In the genomic region with DNA sequence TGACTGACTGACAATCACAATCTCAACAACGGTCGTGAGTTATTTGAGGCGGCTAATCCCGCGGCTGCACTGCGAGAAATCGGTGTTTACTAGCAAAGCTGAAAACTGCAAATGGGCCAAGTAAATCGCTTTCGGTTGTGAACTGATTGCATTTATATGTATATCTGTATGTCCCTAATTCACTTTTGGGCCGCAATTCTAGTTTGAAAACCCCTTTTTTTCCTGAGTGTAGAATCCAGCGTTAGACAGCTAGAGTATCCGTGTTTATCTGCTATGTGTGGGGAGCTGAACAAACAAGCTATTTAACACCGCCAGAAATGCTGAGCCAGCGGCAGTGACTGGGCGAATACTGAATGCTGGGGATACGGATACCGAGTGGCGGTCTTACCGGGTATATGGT, we compare ENCODE assay signal across 1 fruit fly cellular context.
A peak's percentile ranks its signal among the peaks of the same experiment; 100 is the strongest.
TF ChIP-seq lines count a peak whose summit lies in the region.

No protein-coding gene starts in this region.

TF ChIP-seq in whole organism, embryonic, 481 proteins besides CTCF, POLR2A, EP300 and RAD21 (continued from another document and continues in another):
- TF ChIP-seq B-H1 (GFP tag; IDR thresholded peaks at IDR 0.05; lab: Robert Waterston, UW) (peak; percentile 69; the same call in 2 of the 3 replicates), CG34224 (GFP tag; IDR thresholded peaks at IDR 0.05; lab: Robert Waterston, UW; ENCODE audit: partially characterized antibody) (no peak), az2 (GFP tag; optimal IDR thresholded peaks at IDR 0.05; lab: Kevin White, UChicago) (peak; percentile 73), CG6765 (GFP tag; optimal IDR thresholded peaks at IDR 0.05; lab: Kevin White, UChicago) (no peak), mirr (GFP tag; optimal IDR thresholded peaks at IDR 0.05; lab: Kevin White, UChicago) (no peak), insv (GFP tag; optimal IDR thresholded peaks at IDR 0.05; lab: Kevin White, UChicago) (no peak), toy (GFP tag; IDR thresholded peaks at IDR 0.05; lab: Robert Waterston, UW) (no peak), dati (GFP tag; IDR thresholded peaks at IDR 0.05; lab: Robert Waterston, UW) (peak; percentile 61; the same call in 1 of the 2 replicates), bigmax (GFP tag; optimal IDR thresholded peaks at IDR 0.05; lab: Kevin White, UChicago) (no peak), bowl (GFP tag; IDR thresholded peaks at IDR 0.05; lab: Robert Waterston, UW) (peak; percentile 62; the same call in 1 of the 2 replicates), CG3281 (GFP tag; optimal IDR thresholded peaks at IDR 0.05; lab: Kevin White, UChicago) (peak; percentile 31), cwo (GFP tag; optimal IDR thresholded peaks at IDR 0.05; lab: Kevin White, UChicago) (peak; percentile 36), CG17829 (tag; optimal IDR thresholded peaks at IDR 0.05; lab: Kevin White, UChicago) (peak; percentile 83), BtbVII (GFP tag; optimal IDR thresholded peaks at IDR 0.05; lab: Kevin White, UChicago) (peak; percentile 28), vvl (GFP tag; IDR thresholded peaks at IDR 0.05; lab: Robert Waterston, UW) (peak; percentile 89), Hr39 (optimal IDR thresholded peaks at IDR 0.05; lab: Kevin White, UChicago) (no peak), grau (tag; optimal IDR thresholded peaks at IDR 0.05; lab: Kevin White, UChicago) (peak; percentile 71), Ptx1 (GFP tag; IDR thresholded peaks at IDR 0.05; lab: Robert Waterston, UW) (peak; percentile 79), Scr (GFP tag; IDR thresholded peaks at IDR 0.05; lab: Robert Waterston, UW; ENCODE audit: partially characterized antibody) (no peak), CG10959 (GFP tag; IDR thresholded peaks at IDR 0.05; lab: Robert Waterston, UW) (peak; percentile 90), ap (GFP tag; IDR thresholded peaks at IDR 0.05; lab: Robert Waterston, UW) (peak; percentile 81), CG8478 (optimal IDR thresholded peaks at IDR 0.05; lab: Kevin White, UChicago) (no peak), ro (GFP tag; IDR thresholded peaks at IDR 0.05; lab: Robert Waterston, UW) (peak; percentile 68; the same call in 1 of the 2 replicates), CG4360 (GFP tag; IDR thresholded peaks at IDR 0.05; lab: Robert Waterston, UW) (peak; percentile 65; the same call in 1 of the 2 replicates), lov (optimal IDR thresholded peaks at IDR 0.05; lab: Kevin White, UChicago) (no peak), lov (GFP tag; IDR thresholded peaks at IDR 0.05; lab: Robert Waterston, UW) (peak; percentile 90), luna (GFP tag; optimal IDR thresholded peaks at IDR 0.05; lab: Kevin White, UChicago) (peak; percentile 58), Dp (GFP tag; optimal IDR thresholded peaks at IDR 0.05; lab: Kevin White, UChicago) (no peak), CG1832 (GFP tag; optimal IDR thresholded peaks at IDR 0.05; lab: Kevin White, UChicago) (no peak), bbx (GFP tag; IDR thresholded peaks at IDR 0.05; lab: Robert Waterston, UW; ENCODE audit: partially characterized antibody) (no peak), D19B (GFP tag; optimal IDR thresholded peaks at IDR 0.05; lab: Kevin White, UChicago) (peak; percentile 11), Poxn (GFP tag; IDR thresholded peaks at IDR 0.05; lab: Robert Waterston, UW) (no peak), ci (GFP tag; IDR thresholded peaks at IDR 0.05; lab: Robert Waterston, UW) (peak; percentile 93), lbe (GFP tag; optimal IDR thresholded peaks at IDR 0.05; lab: Kevin White, UChicago) (no peak), CG11247 (GFP tag; IDR thresholded peaks at IDR 0.05; lab: Robert Waterston, UW) (peak; percentile 74), Dref (GFP tag; IDR thresholded peaks at IDR 0.05; lab: Robert Waterston, UW) (no peak), kni (GFP tag; optimal IDR thresholded peaks at IDR 0.05; lab: Kevin White, UChicago) (peak; percentile 18), sc (optimal IDR thresholded peaks at IDR 0.05; lab: Kevin White, UChicago) (no peak), sc (GFP tag; optimal IDR thresholded peaks at IDR 0.05; lab: Kevin White, UChicago) (peak; percentile 81), CG9215 (GFP tag; IDR thresholded peaks at IDR 0.05; lab: Robert Waterston, UW) (peak; percentile 66), peb (GFP tag; IDR thresholded peaks at IDR 0.05; lab: Robert Waterston, UW) (peak; percentile 81), sima (GFP tag; optimal IDR thresholded peaks at IDR 0.05; lab: Kevin White, UChicago) (peak; percentile 34), knrl (GFP tag; IDR thresholded peaks at IDR 0.05; lab: Robert Waterston, UW; ENCODE audit: partially characterized antibody) (no peak), CG2712 (tag; optimal IDR thresholded peaks at IDR 0.05; lab: Kevin White, UChicago) (peak; percentile 85), CG30020 (tag; optimal IDR thresholded peaks at IDR 0.05; lab: Kevin White, UChicago) (peak; percentile 36), BEAF-32 (GFP tag; optimal IDR thresholded peaks at IDR 0.05; lab: Kevin White, UChicago) (no peak), sr (GFP tag; IDR thresholded peaks at IDR 0.05; lab: Robert Waterston, UW) (0 out of 3 replicates have a peak, but pooled peaks have one; percentile 13), CG11504 (tag; optimal IDR thresholded peaks at IDR 0.05; lab: Kevin White, UChicago) (peak; percentile 75), CG15479 (GFP tag; optimal IDR thresholded peaks at IDR 0.05; lab: Kevin White, UChicago) (no peak), sens-2 (GFP tag; IDR thresholded peaks at IDR 0.05; lab: Robert Waterston, UW) (peak; percentile 92), CG6272 (GFP tag; IDR thresholded peaks at IDR 0.05; lab: Robert Waterston, UW) (peak; percentile 64), Opbp (GFP tag; IDR thresholded peaks at IDR 0.05; lab: Robert Waterston, UW; ENCODE audit: partially characterized antibody) (no peak), Ets97D (GFP tag; optimal IDR thresholded peaks at IDR 0.05; lab: Kevin White, UChicago) (peak; percentile 22), Fer1 (GFP tag; optimal IDR thresholded peaks at IDR 0.05; lab: Kevin White, UChicago) (no peak), CG10979 (tag; optimal IDR thresholded peaks at IDR 0.05; lab: Kevin White, UChicago) (peak; percentile 90), CG33557 (GFP tag; optimal IDR thresholded peaks at IDR 0.05; lab: Kevin White, UChicago) (peak; percentile 81), Rx (GFP tag; IDR thresholded peaks at IDR 0.05; lab: Robert Waterston, UW) (peak; percentile 86), klu (GFP tag; IDR thresholded peaks at IDR 0.05; lab: Robert Waterston, UW) (peak; percentile 37; the same call in 1 of the 2 replicates), CG17802 (tag; optimal IDR thresholded peaks at IDR 0.05; lab: Kevin White, UChicago) (peak; percentile 38), repo (GFP tag; optimal IDR thresholded peaks at IDR 0.05; lab: Kevin White, UChicago) (peak; percentile 74), CG10543 (GFP tag; optimal IDR thresholded peaks at IDR 0.05; lab: Kevin White, UChicago) (peak; percentile 36), jing (GFP tag; optimal IDR thresholded peaks at IDR 0.05; lab: Kevin White, UChicago) (peak; percentile 84), TFAM (GFP tag; optimal IDR thresholded peaks at IDR 0.05; lab: Kevin White, UChicago) (peak; percentile 19), CG2116 (GFP tag; optimal IDR thresholded peaks at IDR 0.05; lab: Kevin White, UChicago) (peak; percentile 34), NC2α (GFP tag; optimal IDR thresholded peaks at IDR 0.05; lab: Kevin White, UChicago) (peak; percentile 66), Aef1 (GFP tag; IDR thresholded peaks at IDR 0.05; lab: Robert Waterston, UW) (peak; percentile 75), CG7745 (tag; optimal IDR thresholded peaks at IDR 0.05; lab: Kevin White, UChicago) (peak; percentile 29), NFAT (GFP tag; IDR thresholded peaks at IDR 0.05; lab: Robert Waterston, UW) (peak; percentile 47), nau (GFP tag; optimal IDR thresholded peaks at IDR 0.05; lab: Kevin White, UChicago) (peak; percentile 39), CG31365 (tag; optimal IDR thresholded peaks at IDR 0.05; lab: Kevin White, UChicago) (peak; percentile 2), CG1602 (GFP tag; optimal IDR thresholded peaks at IDR 0.05; lab: Kevin White, UChicago) (peak; percentile 90), CG10366 (GFP tag; IDR thresholded peaks at IDR 0.05; lab: Robert Waterston, UW) (peak; percentile 89), CG10462 (GFP tag; optimal IDR thresholded peaks at IDR 0.05; lab: Kevin White, UChicago) (peak; percentile 85), pum (GFP tag; optimal IDR thresholded peaks at IDR 0.05; lab: Kevin White, UChicago) (peak; percentile 92), CG43689 (GFP tag; IDR thresholded peaks at IDR 0.05; lab: Robert Waterston, UW) (peak; percentile 76), chn (GFP tag; optimal IDR thresholded peaks at IDR 0.05; lab: Kevin White, UChicago) (peak; percentile 94), Elba2 (GFP tag; optimal IDR thresholded peaks at IDR 0.05; lab: Kevin White, UChicago) (no peak), Sry-β (GFP tag; optimal IDR thresholded peaks at IDR 0.05; lab: Kevin White, UChicago) (peak; percentile 18), ftz-f1 (GFP tag; optimal IDR thresholded peaks at IDR 0.05; lab: Kevin White, UChicago) (no peak), lilli (GFP tag; optimal IDR thresholded peaks at IDR 0.05; lab: Kevin White, UChicago) (peak; percentile 89), CG15269 (tag; optimal IDR thresholded peaks at IDR 0.05; lab: Kevin White, UChicago) (peak; percentile 77), CG10267 (tag; optimal IDR thresholded peaks at IDR 0.05; lab: Kevin White, UChicago) (peak; percentile 78), h (optimal IDR thresholded peaks at IDR 0.05; lab: Kevin White, UChicago) (no peak), ase (GFP tag; IDR thresholded peaks at IDR 0.05; lab: Robert Waterston, UW) (peak; percentile 76), dmrt99B (tag; optimal IDR thresholded peaks at IDR 0.05; lab: Kevin White, UChicago) (peak; percentile 78), Spps (tag; optimal IDR thresholded peaks at IDR 0.05; lab: Kevin White, UChicago) (peak; percentile 66), pros (GFP tag; optimal IDR thresholded peaks at IDR 0.05; lab: Kevin White, UChicago) (no peak), gsb (GFP tag; IDR thresholded peaks at IDR 0.05; lab: Robert Waterston, UW) (peak; percentile 41; the same call in 1 of the 2 replicates), ken (GFP tag; IDR thresholded peaks at IDR 0.05; lab: Robert Waterston, UW) (peak; percentile 88), CG7839 (tag; optimal IDR thresholded peaks at IDR 0.05; lab: Kevin White, UChicago) (peak; percentile 80), Myb (GFP tag; optimal IDR thresholded peaks at IDR 0.05; lab: Kevin White, UChicago) (peak; percentile 73), CG8924 (tag; optimal IDR thresholded peaks at IDR 0.05; lab: Kevin White, UChicago) (peak; percentile 80), CG14441 (GFP tag; IDR thresholded peaks at IDR 0.05; lab: Robert Waterston, UW) (peak; percentile 75), inv (GFP tag; IDR thresholded peaks at IDR 0.05; lab: Robert Waterston, UW; ENCODE audit: partially characterized antibody) (no peak), Camta (GFP tag; optimal IDR thresholded peaks at IDR 0.05; lab: Kevin White, UChicago) (peak; percentile 92), caup (GFP tag; optimal IDR thresholded peaks at IDR 0.05; lab: Kevin White, UChicago; ENCODE audit: severe bottlenecking) (peak; percentile 56), kay (GFP tag; optimal IDR thresholded peaks at IDR 0.05; lab: Kevin White, UChicago) (peak; percentile 86), CG1603 (tag; optimal IDR thresholded peaks at IDR 0.05; lab: Kevin White, UChicago) (peak; percentile 96), CG9797 (GFP tag; optimal IDR thresholded peaks at IDR 0.05; lab: Kevin White, UChicago) (peak; percentile 3), CG8359 (GFP tag; optimal IDR thresholded peaks at IDR 0.05; lab: Kevin White, UChicago; ENCODE audit: borderline replicate concordance) (peak; percentile 41), CG15011 (GFP tag; optimal IDR thresholded peaks at IDR 0.05; lab: Kevin White, UChicago) (peak; percentile 36), Sry-δ (GFP tag; optimal IDR thresholded peaks at IDR 0.05; lab: Kevin White, UChicago) (peak; percentile 31), CG42726 (GFP tag; IDR thresholded peaks at IDR 0.05; lab: Robert Waterston, UW; ENCODE audit: partially characterized antibody) (no peak), CG12071 (GFP tag; optimal IDR thresholded peaks at IDR 0.05; lab: Kevin White, UChicago) (peak; percentile 56), CG1647 (GFP tag; optimal IDR thresholded peaks at IDR 0.05; lab: Kevin White, UChicago) (peak; percentile 68), hth (optimal IDR thresholded peaks at IDR 0.05; lab: Kevin White, UChicago) (no peak), oc (tag; optimal IDR thresholded peaks at IDR 0.05; lab: Kevin White, UChicago) (peak; percentile 88), CG3163 (GFP tag; optimal IDR thresholded peaks at IDR 0.05; lab: Kevin White, UChicago) (peak; percentile 67), CG10147 (GFP tag; optimal IDR thresholded peaks at IDR 0.05; lab: Kevin White, UChicago) (no peak), HmgD (GFP tag; optimal IDR thresholded peaks at IDR 0.05; lab: Kevin White, UChicago) (peak; percentile 77), CG17186 (GFP tag; optimal IDR thresholded peaks at IDR 0.05; lab: Kevin White, UChicago) (no peak), wek (GFP tag; optimal IDR thresholded peaks at IDR 0.05; lab: Kevin White, UChicago) (no peak), zen (tag; optimal IDR thresholded peaks at IDR 0.05; lab: Kevin White, UChicago) (peak; percentile 63), Dip3 (GFP tag; optimal IDR thresholded peaks at IDR 0.05; lab: Kevin White, UChicago) (peak; percentile 56), ac (GFP tag; optimal IDR thresholded peaks at IDR 0.05; lab: Kevin White, UChicago) (peak; percentile 54), pnt (GFP tag; optimal IDR thresholded peaks at IDR 0.05; lab: Kevin White, UChicago) (peak; percentile 96), CG9876 (GFP tag; optimal IDR thresholded peaks at IDR 0.05; lab: Kevin White, UChicago) (peak; percentile 86), CG13424 (tag; optimal IDR thresholded peaks at IDR 0.05; lab: Kevin White, UChicago) (peak; percentile 86), Asciz (GFP tag; optimal IDR thresholded peaks at IDR 0.05; lab: Kevin White, UChicago) (no peak), nmo (GFP tag; optimal IDR thresholded peaks at IDR 0.05; lab: Kevin White, UChicago) (peak; percentile 78), CG10209 (GFP tag; optimal IDR thresholded peaks at IDR 0.05; lab: Kevin White, UChicago) (peak; percentile 76), dimm (GFP tag; IDR thresholded peaks at IDR 0.05; lab: Robert Waterston, UW) (peak; percentile 73), gsb-n (tag; optimal IDR thresholded peaks at IDR 0.05; lab: Kevin White, UChicago) (peak; percentile 82), zf30C (GFP tag; optimal IDR thresholded peaks at IDR 0.05; lab: Kevin White, UChicago) (peak; percentile 69), jumu (GFP tag; optimal IDR thresholded peaks at IDR 0.05; lab: Kevin White, UChicago) (peak; percentile 93), Xrp1 (GFP tag; IDR thresholded peaks at IDR 0.05; lab: Robert Waterston, UW) (peak; percentile 94), chm (GFP tag; IDR thresholded peaks at IDR 0.05; lab: Robert Waterston, UW) (peak; percentile 93)
